Fruit fly (Drosophila melanogaster): ENCODE measurements around the gene CG2694.

The CG2694 gene

dm6 chrX:2703693-2704092 lies 10.2 kb upstream of the CG2694 start, which contains the start of gene Ugalt (continued):
- peak; percentile 100 for TF ChIP-seq CG14050 (GFP tag; IDR thresholded peaks at IDR 0.05)
- TF ChIP-seq CG12391 (tag; optimal IDR thresholded peaks at IDR 0.05): peak; percentile 100
- peak; percentile 100 for TF ChIP-seq sr (GFP tag; IDR thresholded peaks at IDR 0.05)
- peak; percentile 97 for TF ChIP-seq fd102C (GFP tag; optimal IDR thresholded peaks at IDR 0.05)
- peak; percentile 57 for TF ChIP-seq zf30C (GFP tag; optimal IDR thresholded peaks at IDR 0.05)
- peak; percentile 100 for TF ChIP-seq HHEX (GFP tag; optimal IDR thresholded peaks at IDR 0.05)
- TF ChIP-seq psq (GFP tag; optimal IDR thresholded peaks at IDR 0.05): peak; percentile 99
- TF ChIP-seq CG12769 (tag; optimal IDR thresholded peaks at IDR 0.05): peak; percentile 100
- peak; percentile 100 for TF ChIP-seq Neu2 (GFP tag; optimal IDR thresholded peaks at IDR 0.05; ENCODE audit: borderline replicate concordance)
- TF ChIP-seq unc-4 (GFP tag; IDR thresholded peaks at IDR 0.05; ENCODE audit: partially characterized antibody): peak; percentile 54; the same call in 1 of the 2 replicates
- TF ChIP-seq Rx (GFP tag; IDR thresholded peaks at IDR 0.05): peak; percentile 100
- TF ChIP-seq tna (GFP tag; IDR thresholded peaks at IDR 0.05; ENCODE audit: partially characterized antibody): no peak
- TF ChIP-seq E2f1 (GFP tag; IDR thresholded peaks at IDR 0.05): peak; percentile 100
- TF ChIP-seq CG6813 (GFP tag; optimal IDR thresholded peaks at IDR 0.05): peak; percentile 100
- TF ChIP-seq CG12155 (GFP tag; optimal IDR thresholded peaks at IDR 0.05): peak; percentile 100
- TF ChIP-seq CG15601 (tag; optimal IDR thresholded peaks at IDR 0.05): peak; percentile 99
- TF ChIP-seq Dp (GFP tag; optimal IDR thresholded peaks at IDR 0.05): peak; percentile 68
- TF ChIP-seq Mrtf (GFP tag; IDR thresholded peaks at IDR 0.05): peak; percentile 100
- TF ChIP-seq CG3163 (GFP tag; optimal IDR thresholded peaks at IDR 0.05): peak; percentile 99
- peak; percentile 100 for TF ChIP-seq CG34422 (GFP tag; IDR thresholded peaks at IDR 0.05)
- TF ChIP-seq Poxn (GFP tag; IDR thresholded peaks at IDR 0.05): peak; percentile 100
- TF ChIP-seq CG10366 (GFP tag; IDR thresholded peaks at IDR 0.05): peak; percentile 100
- peak; percentile 100 for TF ChIP-seq B-H1 (GFP tag; IDR thresholded peaks at IDR 0.05)
- peak; percentile 100 for TF ChIP-seq ham (GFP tag; IDR thresholded peaks at IDR 0.05)
- peak; percentile 100 for TF ChIP-seq CG11723 (GFP tag; optimal IDR thresholded peaks at IDR 0.05)
- peak; percentile 99 for TF ChIP-seq CG33557 (GFP tag; optimal IDR thresholded peaks at IDR 0.05)
- TF ChIP-seq gcm (GFP tag; optimal IDR thresholded peaks at IDR 0.05): peak; percentile 100
- TF ChIP-seq YL-1 (GFP tag; optimal IDR thresholded peaks at IDR 0.05): peak; percentile 100
- peak; percentile 98 for TF ChIP-seq Elba2 (GFP tag; optimal IDR thresholded peaks at IDR 0.05)
- peak; percentile 100 for TF ChIP-seq CG17359 (tag; optimal IDR thresholded peaks at IDR 0.05)
- peak; percentile 100 for TF ChIP-seq CG18262 (tag; optimal IDR thresholded peaks at IDR 0.05)
- peak; percentile 100 for TF ChIP-seq Taf1 (GFP tag; IDR thresholded peaks at IDR 0.05)
- peak; percentile 100 for TF ChIP-seq run (tag; optimal IDR thresholded peaks at IDR 0.05)
- no peak for TF ChIP-seq br (optimal IDR thresholded peaks at IDR 0.05)
- TF ChIP-seq otp (GFP tag; IDR thresholded peaks at IDR 0.05): peak; percentile 100
- peak; percentile 100 for TF ChIP-seq dm (GFP tag; optimal IDR thresholded peaks at IDR 0.05)
- TF ChIP-seq lmd (GFP tag; IDR thresholded peaks at IDR 0.05): peak; percentile 100
- TF ChIP-seq CG2712 (tag; optimal IDR thresholded peaks at IDR 0.05): peak; percentile 100
- peak; percentile 100 for TF ChIP-seq CG4730 (GFP tag; IDR thresholded peaks at IDR 0.05)
- peak; percentile 100 for TF ChIP-seq CG11456 (GFP tag; IDR thresholded peaks at IDR 0.05)
- peak; percentile 100 for TF ChIP-seq CG8388 (GFP tag; optimal IDR thresholded peaks at IDR 0.05)
- TF ChIP-seq ci (GFP tag; IDR thresholded peaks at IDR 0.05): peak; percentile 100
- TF ChIP-seq HLH4C (GFP tag; IDR thresholded peaks at IDR 0.05; ENCODE audit: partially characterized antibody): 0 out of 3 replicates have a peak, but pooled peaks have one; percentile 40
- TF ChIP-seq Abd-B (GFP tag; optimal IDR thresholded peaks at IDR 0.05): peak; percentile 100
- no peak for TF ChIP-seq pan (optimal IDR thresholded peaks at IDR 0.05)
- peak in 1 of 2 experiments; percentile 100 for TF ChIP-seq pan (GFP tag; optimal IDR thresholded peaks at IDR 0.05 in 1 of 2, IDR thresholded peaks at IDR 0.05 in 1 of 2)
- TF ChIP-seq Xbp1 (GFP tag; optimal IDR thresholded peaks at IDR 0.05): peak; percentile 100
- TF ChIP-seq BtbVII (GFP tag; optimal IDR thresholded peaks at IDR 0.05): peak; percentile 100
- TF ChIP-seq CG17612 (GFP tag; IDR thresholded peaks at IDR 0.05): peak; percentile 100
- peak; percentile 100 for TF ChIP-seq CG10209 (GFP tag; optimal IDR thresholded peaks at IDR 0.05)
- peak; percentile 100 for TF ChIP-seq mirr (GFP tag; optimal IDR thresholded peaks at IDR 0.05)
